Worm (Caenorhabditis elegans) whole organism, L1 larva: ENCODE results near the gene rab-6.1.

Experiments used
- C04F5.9 ChIP-seq: sonication (generic microtip); optimal IDR thresholded peaks from 2 replicates; lab custom pipeline; 2016; ENCODE audit warnings: missing genetic modification characterization, missing compliant biosample characterization
- C16A3.4 ChIP-seq: fragments of 150-350 bp; optimal IDR thresholded peaks from 2 replicates; lab custom pipeline; 2014; ENCODE audit warnings: missing biosample characterization, missing genetic modification characterization
- C34B4.2 ChIP-seq: sonication (generic microtip); optimal IDR thresholded peaks from 2 replicates; lab custom pipeline; 2017; ENCODE audit warnings: mild to moderate bottlenecking, missing genetic modification characterization, missing compliant biosample characterization
- F16B12.6 ChIP-seq: fragments of 150-350 bp; optimal IDR thresholded peaks from 2 replicates; lab custom pipeline; 2014; ENCODE audit warnings: missing biosample characterization, missing genetic modification characterization
- Y116A8C.19 ChIP-seq: sonication (generic microtip); optimal IDR thresholded peaks from 2 replicates; lab custom pipeline; 2016; ENCODE audit warnings: missing compliant biosample characterization, missing genetic modification characterization, borderline replicate concordance
- blmp-1 ChIP-seq: fragments of 150-350 bp; optimal IDR thresholded peaks from 2 replicates; lab custom pipeline; 2014; ENCODE audit warnings: missing biosample characterization, missing genetic modification characterization
- ceh-63 ChIP-seq: fragments of 200-800 bp; sonication (Bioruptor generic); optimal IDR thresholded peaks from 2 replicates; lab custom pipeline; 2018; ENCODE audit warnings: mild to moderate bottlenecking, missing genetic modification characterization, missing compliant biosample characterization
- ceh-82 ChIP-seq, 3 experiments: fragments of 150-350 bp in 1 of 3; sonication (generic microtip) in 2 of 3; optimal IDR thresholded peaks; 2 replicates each; lab custom pipeline; 2014 to 2017; ENCODE audit warnings: missing biosample characterization in 3 of 3, missing genetic modification characterization in 3 of 3
- dpl-1 ChIP-seq, 3 experiments: fragments of 150-350 bp in 2 of 3; sonication (generic microtip) in 1 of 3; optimal IDR thresholded peaks; 2 replicates each; lab custom pipeline; 2014 to 2017; ENCODE audit warnings: missing biosample characterization in 3 of 3, missing genetic modification characterization in 3 of 3, missing genetic modification reagents in 3 of 3
- egl-27 ChIP-seq, 2 experiments: fragments of 150-350 bp in 1 of 2; sonication (generic microtip); optimal IDR thresholded peaks; 3 replicates each; lab custom pipeline; 2017 to 2018; ENCODE audit warnings: missing biosample characterization in 2 of 2, missing genetic modification characterization in 2 of 2, missing genetic modification reagents in 2 of 2
- elt-2 ChIP-seq: sonication (generic microtip); optimal IDR thresholded peaks from 2 replicates; lab custom pipeline; 2016; ENCODE audit warnings: missing genetic modification characterization, mild to moderate bottlenecking, inconsistent platforms, missing compliant biosample characterization, missing genetic modification reagents
- elt-3 ChIP-seq, 6 experiments: fragments of 150-350 bp in 1 of 6; sonication (generic microtip); optimal IDR thresholded peaks; 2 replicates each; lab custom pipeline; 2017 to 2018; ENCODE audit warnings: missing biosample characterization in 6 of 6, missing genetic modification characterization in 6 of 6, inconsistent platforms in 1 of 6
- ets-5 ChIP-seq: fragments of 200-800 bp; sonication (Bioruptor generic); IDR thresholded peaks from 2 replicates; pipeline ENCODE4 v1.3.6; 2022; ENCODE audit warnings: missing genetic modification characterization, missing compliant biosample characterization
- fos-1 ChIP-seq: fragments of 150-350 bp; optimal IDR thresholded peaks from 2 replicates; lab custom pipeline; 2014; ENCODE audit warnings: missing biosample characterization, missing genetic modification characterization
- irx-1 ChIP-seq: sonication (generic microtip); optimal IDR thresholded peaks from 2 replicates; lab custom pipeline; 2016; ENCODE audit warnings: missing genetic modification characterization, missing compliant biosample characterization
- lin-14 ChIP-seq: fragments of 200-800 bp; sonication (Bioruptor generic); optimal IDR thresholded peaks from 2 replicates; lab custom pipeline; 2018; ENCODE audit warnings: mild to moderate bottlenecking, missing genetic modification characterization, moderate library complexity, missing compliant biosample characterization
- lin-39 ChIP-seq: fragments of 150-350 bp; optimal IDR thresholded peaks from 2 replicates; lab custom pipeline; 2014; ENCODE audit warnings: missing biosample characterization, missing genetic modification reagents, missing genetic modification characterization
- lsy-2 ChIP-seq, 2 experiments: fragments of 150-350 bp; optimal IDR thresholded peaks; 2 replicates each; lab custom pipeline; 2014; ENCODE audit warnings: missing biosample characterization in 2 of 2, missing genetic modification characterization in 2 of 2
- mab-9 ChIP-seq: fragments of 200-800 bp; sonication (Bioruptor generic); IDR thresholded peaks from 2 replicates; pipeline ENCODE4 v1.3.6; 2022; ENCODE audit warnings: missing genetic modification reagents, missing genetic modification characterization, missing compliant biosample characterization
- mdl-1 ChIP-seq, 2 experiments: fragments of 150-350 bp; optimal IDR thresholded peaks; 2 replicates each; lab custom pipeline; 2014 to 2017; ENCODE audit warnings: missing biosample characterization in 2 of 2, missing genetic modification characterization in 2 of 2, inconsistent platforms in 1 of 2
- nhr-19 ChIP-seq: fragments of 200-800 bp; sonication (Bioruptor generic); conservative IDR thresholded peaks from 2 replicates; pipeline ENCODE4 v1.3.6; 2022; ENCODE audit warnings: missing genetic modification characterization, missing compliant biosample characterization
- nhr-20 ChIP-seq: sonication (generic microtip); optimal IDR thresholded peaks from 2 replicates; lab custom pipeline; 2016; ENCODE audit warnings: mild to moderate bottlenecking, missing genetic modification characterization, missing compliant biosample characterization
- nhr-28 ChIP-seq: fragments of 150-350 bp; optimal IDR thresholded peaks from 2 replicates; lab custom pipeline; 2014; ENCODE audit warnings: missing biosample characterization, missing genetic modification characterization
- nhr-71 ChIP-seq: sonication (generic microtip); optimal IDR thresholded peaks from 2 replicates; lab custom pipeline; 2016; ENCODE audit warnings: mild to moderate bottlenecking, missing genetic modification characterization, moderate library complexity, missing compliant biosample characterization
- nhr-84 ChIP-seq: sonication (generic microtip); optimal IDR thresholded peaks from 2 replicates; lab custom pipeline; 2017; ENCODE audit warnings: missing biosample characterization, missing genetic modification characterization
- nhr-85 ChIP-seq: sonication (generic microtip); peaks from one replicate; lab custom pipeline; 2016; ENCODE audit warnings: missing genetic modification characterization, inconsistent platforms, missing compliant biosample characterization
- rnt-1 ChIP-seq: sonication (generic microtip); optimal IDR thresholded peaks from 2 replicates; lab custom pipeline; 2016; ENCODE audit warnings: mild to moderate bottlenecking, missing genetic modification characterization, moderate library complexity, missing compliant biosample characterization
- skn-1 ChIP-seq: fragments of 150-350 bp; optimal IDR thresholded peaks from 2 replicates; lab custom pipeline; 2014; ENCODE audit warnings: missing biosample characterization, missing genetic modification characterization
- snpc-4 ChIP-seq: fragments of 150-350 bp; optimal IDR thresholded peaks from 2 replicates; lab custom pipeline; 2014; ENCODE audit warnings: missing biosample characterization, missing genetic modification characterization
- sptf-1 ChIP-seq: fragments of 150-350 bp; optimal IDR thresholded peaks from 2 replicates; lab custom pipeline; 2014; ENCODE audit warnings: missing biosample characterization, missing genetic modification characterization
- swsn-7 ChIP-seq: sonication (generic microtip); optimal IDR thresholded peaks from 2 replicates; lab custom pipeline; 2016; ENCODE audit warnings: missing genetic modification characterization, missing compliant biosample characterization
- tbx-2 ChIP-seq: sonication (generic microtip); optimal IDR thresholded peaks from 2 replicates; lab custom pipeline; 2016; ENCODE audit warnings: missing genetic modification characterization, missing compliant biosample characterization
- unc-30 ChIP-seq: sonication (generic microtip); optimal IDR thresholded peaks from 2 replicates; lab custom pipeline; 2017; ENCODE audit warnings: missing biosample characterization, missing genetic modification characterization
- vab-15 ChIP-seq: sonication (generic microtip); optimal IDR thresholded peaks from 2 replicates; lab custom pipeline; 2017; ENCODE audit warnings: missing genotype, mild to moderate bottlenecking, missing genetic modification characterization, missing compliant biosample characterization
- xbp-1 ChIP-seq: sonication (generic microtip); optimal IDR thresholded peaks from 2 replicates; lab custom pipeline; 2016; ENCODE audit warnings: missing genetic modification characterization, missing compliant biosample characterization

Gene rab-6.1

ce11 chrIII:9017181-9017651 is 11.5 kb upstream of the rab-6.1 start, which contains the start of gene F59B2.12:
F59B2.12 (plus strand) TSS chrIII:9017601.
- TF ChIP-seq fos-1 (tag; lab: Kevin White, UChicago) (no peak), mab-9 (GFP tag; lab: Robert Waterston, UW) (no peak)

ce11 chrIII:9012309-9012708 is 6.6 kb upstream of the rab-6.1 start, which contains the start of gene F59B2.9:
F59B2.9 (minus strand) TSS chrIII:9012409.
- TF ChIP-seq nhr-20 (tag; lab: Kevin White, UChicago), result no peak
- TF ChIP-seq nhr-85 (tag; lab: Kevin White, UChicago), result no peak
- TF ChIP-seq snpc-4 (tag; lab: Kevin White, UChicago), result no peak
- no peak for TF ChIP-seq ets-5 (GFP tag; lab: Robert Waterston, UW)
- TF ChIP-seq sptf-1, result no peak
- TF ChIP-seq mdl-1 (tag; optimal IDR thresholded peaks at IDR 0.05; lab: Kevin White, UChicago), result no peak
- no peak for TF ChIP-seq xbp-1 (tag; lab: Kevin White, UChicago)
- no peak for TF ChIP-seq egl-27 (tag; optimal IDR thresholded peaks at IDR 0.05; lab: Kevin White, UChicago)
- no peak for TF ChIP-seq lin-39
- TF ChIP-seq swsn-7 (tag; lab: Kevin White, UChicago), result no peak
- no peak for TF ChIP-seq elt-3 (tag; optimal IDR thresholded peaks at IDR 0.05; lab: Kevin White, UChicago)
- TF ChIP-seq, all 84 proteins: peak for 0

ce11 chrIII:9010047-9010446 is 4.3 kb upstream of the rab-6.1 start, which contains the start of gene F59B2.8:
F59B2.8 (minus strand) TSS chrIII:9010197.
- TF ChIP-seq dpl-1 (GFP tag; optimal IDR thresholded peaks at IDR 0.05; lab: Kevin White, UChicago) (no peak), irx-1 (tag; lab: Kevin White, UChicago) (no peak), unc-30 (tag; lab: Kevin White, UChicago) (no peak), C04F5.9 (tag; lab: Kevin White, UChicago) (no peak), ceh-82 (tag; optimal IDR thresholded peaks at IDR 0.05; lab: Kevin White, UChicago) (no peak)

- peak; percentile 70 for TF ChIP-seq lin-14 (GFP tag; lab: Kevin White, UChicago)
- no peak for TF ChIP-seq blmp-1 (tag; lab: Kevin White, UChicago)
- peak; percentile 30 for TF ChIP-seq rnt-1 (tag; lab: Kevin White, UChicago)
- peak; percentile 59 for TF ChIP-seq elt-2 (tag; lab: Kevin White, UChicago)
- peak; percentile 3 for TF ChIP-seq C16A3.4 (tag; lab: Kevin White, UChicago)
- TF ChIP-seq nhr-28 (tag; lab: Kevin White, UChicago), result no peak
- peak in 1 of 2 experiments; percentile 21 for TF ChIP-seq lsy-2 (tag; optimal IDR thresholded peaks at IDR 0.05; lab: Kevin White, UChicago)
These were observed 1.4 kb upstream of the rab-6.1 start for ce11 chrIII:9007183-9007582.

ce11 chrIII:9004658-9005057 is 1.1 kb downstream of the rab-6.1 start:
- TF ChIP-seq nhr-71 (tag; lab: Kevin White, UChicago), result no peak
- no peak for TF ChIP-seq unc-30 (tag; lab: Kevin White, UChicago)
- no peak for TF ChIP-seq rnt-1 (tag; lab: Kevin White, UChicago)
- no peak for TF ChIP-seq skn-1 (tag; lab: Kevin White, UChicago)
- TF ChIP-seq nhr-84, result no peak
- TF ChIP-seq ceh-63 (GFP tag; lab: Kevin White, UChicago), result no peak
- TF ChIP-seq nhr-19 (GFP tag; lab: Robert Waterston, UW), result no peak

ce11 chrIII:9002545-9002944 is 3.2 kb downstream of the rab-6.1 start, which contains the start of the genes F59B2.15 and zif-1:
F59B2.15 (minus strand) TSS chrIII:9002645.
zif-1 (plus strand) TSS chrIII:9002779.
- TF ChIP-seq unc-30 (tag; lab: Kevin White, UChicago), result no peak
- no peak for TF ChIP-seq Y116A8C.19 (tag; lab: Kevin White, UChicago)
- no peak for TF ChIP-seq vab-15 (tag; lab: Kevin White, UChicago)
- TF ChIP-seq F16B12.6 (tag; lab: Kevin White, UChicago), result no peak
- no peak for TF ChIP-seq C34B4.2
- no peak for TF ChIP-seq tbx-2 (tag; lab: Kevin White, UChicago)
- no peak for TF ChIP-seq nhr-84
- TF ChIP-seq, all 84 proteins: peak for 0
